Worm (Caenorhabditis elegans) whole organism, late embryonic: Measurements from ENCODE around the gene T12G3.11.

ENCODE experiments used
- C08G9.2 ChIP-seq: sonication (generic microtip); optimal IDR thresholded peaks from 2 replicates; lab custom pipeline; 2016; ENCODE audit warnings: mild to moderate bottlenecking, missing genetic modification characterization, moderate library complexity, missing compliant biosample characterization
- C38D4.7 ChIP-seq: fragments of 200-800 bp; sonication (Bioruptor generic); optimal IDR thresholded peaks from 2 replicates; lab custom pipeline; 2018; ENCODE audit warnings: mild to moderate bottlenecking, missing genetic modification characterization, moderate library complexity, missing compliant biosample characterization
- K02D7.2 ChIP-seq: sonication (generic microtip); optimal IDR thresholded peaks from 2 replicates; lab custom pipeline; 2017; ENCODE audit warnings: mild to moderate bottlenecking, missing genetic modification characterization, missing compliant biosample characterization
- Y22D7AL.16 ChIP-seq: sonication (generic microtip); optimal IDR thresholded peaks from 2 replicates; lab custom pipeline; 2016; ENCODE audit warnings: missing genetic modification characterization, missing compliant biosample characterization
- ahr-1 ChIP-seq: sonication (generic microtip); optimal IDR thresholded peaks from 2 replicates; lab custom pipeline; 2016; ENCODE audit warnings: missing genetic modification characterization, missing compliant biosample characterization
- ama-1 ChIP-seq: fragments of 150-350 bp; optimal IDR thresholded peaks from 2 replicates; lab custom pipeline; 2014
- ceh-14 ChIP-seq: sonication (generic microtip); optimal IDR thresholded peaks from 2 replicates; lab custom pipeline; 2016; ENCODE audit warnings: missing genotype, missing genetic modification characterization, missing compliant biosample characterization
- ceh-18 ChIP-seq: sonication (generic microtip); optimal IDR thresholded peaks from 2 replicates; lab custom pipeline; 2016; ENCODE audit warnings: missing genetic modification characterization, missing compliant biosample characterization
- ceh-2 ChIP-seq: sonication (generic microtip); optimal IDR thresholded peaks from 2 replicates; lab custom pipeline; 2016; ENCODE audit warnings: missing genotype, missing genetic modification characterization, missing compliant biosample characterization
- ceh-30 ChIP-seq: fragments of 150-350 bp; optimal IDR thresholded peaks from 2 replicates; lab custom pipeline; 2014; ENCODE audit warnings: missing biosample characterization, missing genetic modification characterization
- ceh-34 ChIP-seq: sonication (generic microtip); optimal IDR thresholded peaks from 2 replicates; lab custom pipeline; 2016; ENCODE audit warnings: mild to moderate bottlenecking, missing genetic modification characterization, missing compliant biosample characterization
- dmd-4 ChIP-seq: sonication (generic microtip); optimal IDR thresholded peaks from 2 replicates; lab custom pipeline; 2016; ENCODE audit warnings: borderline replicate concordance, missing genetic modification characterization, missing compliant biosample characterization
- dve-1 ChIP-seq: sonication (generic microtip); optimal IDR thresholded peaks from 2 replicates; lab custom pipeline; 2017; ENCODE audit warnings: antibody characterized with exemption, mild to moderate bottlenecking, missing genetic modification characterization, missing compliant biosample characterization
- elt-4 ChIP-seq: sonication (generic microtip); optimal IDR thresholded peaks from 2 replicates; lab custom pipeline; 2016; ENCODE audit warnings: missing genetic modification characterization, missing compliant biosample characterization
- eyg-1 ChIP-seq: sonication (generic microtip); optimal IDR thresholded peaks from 2 replicates; lab custom pipeline; 2016; ENCODE audit warnings: missing genotype, missing genetic modification characterization, missing compliant biosample characterization
- fkh-10 ChIP-seq: fragments of 150-350 bp; optimal IDR thresholded peaks from 2 replicates; lab custom pipeline; 2014; ENCODE audit warnings: missing biosample characterization, missing genetic modification reagents, missing genetic modification characterization
- fkh-6 ChIP-seq: sonication (generic microtip); optimal IDR thresholded peaks from 2 replicates; lab custom pipeline; 2016; ENCODE audit warnings: missing genetic modification characterization, missing compliant biosample characterization
- gmeb-2 ChIP-seq: sonication (generic microtip); optimal IDR thresholded peaks from 2 replicates; lab custom pipeline; 2016; ENCODE audit warnings: missing genetic modification characterization, inconsistent platforms, missing compliant biosample characterization
- hlh-13 ChIP-seq: fragments of 200-800 bp; sonication (Bioruptor generic); optimal IDR thresholded peaks from 2 replicates; lab custom pipeline; 2018; ENCODE audit warnings: mild to moderate bottlenecking, missing genetic modification characterization, missing compliant biosample characterization
- hlh-30 ChIP-seq: sonication (generic microtip); optimal IDR thresholded peaks from 2 replicates; lab custom pipeline; 2017; ENCODE audit warnings: antibody characterized with exemption, missing genetic modification characterization, missing compliant biosample characterization; ENCODE audit not compliant: insufficient read depth
- hlh-8 ChIP-seq: sonication (generic microtip); optimal IDR thresholded peaks from 2 replicates; lab custom pipeline; 2016; ENCODE audit warnings: missing genotype, missing genetic modification characterization, missing compliant biosample characterization
- nfya-1 ChIP-seq: sonication (generic microtip); optimal IDR thresholded peaks from 2 replicates; lab custom pipeline; 2017; ENCODE audit warnings: missing genetic modification characterization, mild to moderate bottlenecking, missing compliant biosample characterization, antibody characterized with exemption, moderate library complexity
- npax-4 ChIP-seq: sonication (generic microtip); optimal IDR thresholded peaks from 2 replicates; lab custom pipeline; 2016; ENCODE audit warnings: missing genetic modification characterization, missing compliant biosample characterization
- odd-2 ChIP-seq: sonication (generic microtip); optimal IDR thresholded peaks from 2 replicates; lab custom pipeline; 2017; ENCODE audit warnings: antibody characterized with exemption, mild to moderate bottlenecking, missing genetic modification characterization, missing compliant biosample characterization
- pag-3 ChIP-seq: sonication (generic microtip); optimal IDR thresholded peaks from 2 replicates; lab custom pipeline; 2016; ENCODE audit warnings: missing compliant biosample characterization, missing genetic modification characterization, borderline replicate concordance
- pax-1 ChIP-seq: fragments of 150-350 bp; optimal IDR thresholded peaks from 2 replicates; lab custom pipeline; 2014; ENCODE audit warnings: missing biosample characterization, missing genetic modification characterization
- pha-2 ChIP-seq: sonication (generic microtip); optimal IDR thresholded peaks from 2 replicates; lab custom pipeline; 2017; ENCODE audit warnings: mild to moderate bottlenecking, missing genetic modification characterization, missing compliant biosample characterization
- pqm-1 ChIP-seq: sonication (generic microtip); optimal IDR thresholded peaks from 2 replicates; lab custom pipeline; 2016; ENCODE audit warnings: missing genetic modification characterization, missing compliant biosample characterization
- pros-1 ChIP-seq: fragments of 150-350 bp; optimal IDR thresholded peaks from 2 replicates; lab custom pipeline; 2014; ENCODE audit warnings: missing biosample characterization, missing genetic modification reagents, missing genetic modification characterization
- ref-2 ChIP-seq: sonication (generic microtip); optimal IDR thresholded peaks from 2 replicates; lab custom pipeline; 2016; ENCODE audit warnings: missing genetic modification characterization, missing compliant biosample characterization
- rnt-1 ChIP-seq: sonication (generic microtip); optimal IDR thresholded peaks from 2 replicates; lab custom pipeline; 2016; ENCODE audit warnings: missing genetic modification characterization, missing compliant biosample characterization
- sdc-2 ChIP-seq: sonication (generic microtip); optimal IDR thresholded peaks from 2 replicates; lab custom pipeline; 2016; ENCODE audit warnings: missing genotype, missing genetic modification characterization, missing compliant biosample characterization
- syd-9 ChIP-seq: sonication (generic microtip); optimal IDR thresholded peaks from 2 replicates; lab custom pipeline; 2016; ENCODE audit warnings: mild to moderate bottlenecking, missing genetic modification characterization, moderate library complexity, missing compliant biosample characterization
- tbx-2 ChIP-seq: sonication (generic microtip); optimal IDR thresholded peaks from 2 replicates; lab custom pipeline; 2016; ENCODE audit warnings: missing genetic modification characterization, missing compliant biosample characterization
- ttx-3 ChIP-seq: sonication (generic microtip); optimal IDR thresholded peaks from 2 replicates; lab custom pipeline; 2016; ENCODE audit warnings: missing genetic modification reagents, missing genetic modification characterization, missing compliant biosample characterization
- unc-55 ChIP-seq: sonication (generic microtip); optimal IDR thresholded peaks from 2 replicates; lab custom pipeline; 2017; ENCODE audit warnings: missing biosample characterization, missing genetic modification reagents, missing genetic modification characterization
- unc-86 ChIP-seq: sonication (generic microtip); optimal IDR thresholded peaks from 2 replicates; lab custom pipeline; 2016; ENCODE audit warnings: missing genetic modification characterization, missing compliant biosample characterization
- zip-5 ChIP-seq: sonication (generic microtip); optimal IDR thresholded peaks from 2 replicates; lab custom pipeline; 2016; ENCODE audit warnings: missing genetic modification characterization, missing compliant biosample characterization
- ztf-16 ChIP-seq: sonication (generic microtip); optimal IDR thresholded peaks from 2 replicates; lab custom pipeline; 2017; ENCODE audit warnings: missing genetic modification characterization, missing compliant biosample characterization

Gene T12G3.11

DNA sequence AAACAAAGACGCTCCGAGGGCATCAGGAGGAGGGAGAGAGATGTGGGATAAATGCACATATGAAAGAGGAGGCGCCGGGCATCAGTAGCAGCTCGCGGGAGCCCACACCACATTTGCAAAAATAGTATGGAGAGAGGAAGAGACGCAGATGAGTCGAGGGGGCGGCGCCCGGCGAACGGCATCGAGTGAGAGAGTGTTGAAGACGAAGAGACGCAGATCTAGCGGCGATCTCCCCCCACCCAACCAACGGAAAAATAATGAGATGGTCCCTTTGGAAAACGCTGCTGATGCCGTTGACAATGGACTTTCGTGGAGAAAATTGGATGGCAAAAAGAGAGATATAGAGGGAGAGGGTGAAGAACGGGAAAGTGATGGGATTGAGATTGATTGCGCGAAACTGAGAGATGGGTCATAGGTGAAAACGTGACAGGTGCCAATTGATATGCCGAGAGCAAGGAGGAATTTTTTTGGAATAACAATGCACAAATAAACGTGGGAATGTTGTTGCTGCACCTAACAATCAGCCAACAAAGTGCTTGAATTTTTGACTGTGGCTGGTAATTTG is 17.1 kb downstream of the T12G3.11 start (continued):
- TF ChIP-seq pax-1 (tag; lab: Kevin White, UChicago) (no peak), hlh-13 (GFP tag; lab: Kevin White, UChicago) (no peak), unc-86 (tag; lab: Kevin White, UChicago) (no peak), ceh-18 (tag; lab: Kevin White, UChicago) (peak; percentile 33), fkh-6 (tag; lab: Kevin White, UChicago) (no peak)

DNA sequence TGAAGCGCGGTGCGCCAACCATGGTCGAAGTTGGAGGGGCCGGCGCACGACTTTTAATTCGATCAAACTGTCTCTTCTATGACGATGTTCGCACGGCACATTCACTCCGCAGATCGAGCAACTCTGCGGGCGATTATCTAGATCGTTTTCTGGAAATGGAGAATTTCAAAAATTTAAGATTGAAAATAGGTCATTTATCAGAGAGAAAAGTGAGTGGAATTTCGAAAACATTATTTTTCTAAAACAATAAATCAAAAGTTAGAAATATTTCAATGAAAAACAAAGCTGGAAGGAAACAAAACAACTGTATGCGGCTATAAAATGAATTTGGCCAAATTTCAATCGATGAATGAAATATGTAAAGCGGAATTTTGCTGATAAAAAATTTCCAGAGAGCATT is 18.7 kb downstream of the T12G3.11 start, which contains the start of the genes ZK617.26 and unc-22:
Gene ZK617.26, minus strand, starts transcription at position 101 of the 400 bp plus-strand sequence.
Gene unc-22, minus strand, starts transcription at position 149 of the 400 bp plus-strand sequence.
- TF ChIP-seq K02D7.2 (tag; lab: Kevin White, UChicago) (no peak), pag-3 (no peak), ztf-16 (tag; lab: Kevin White, UChicago) (no peak), C38D4.7 (GFP tag; lab: Kevin White, UChicago) (no peak), pax-1 (tag; lab: Kevin White, UChicago) (no peak), Y22D7AL.16 (tag; lab: Kevin White, UChicago) (no peak), unc-86 (tag; lab: Kevin White, UChicago) (no peak), ama-1 (no peak), ref-2 (tag; lab: Kevin White, UChicago) (no peak), dve-1 (tag; lab: Kevin White, UChicago) (no peak), rnt-1 (tag; lab: Kevin White, UChicago) (no peak)
- TF ChIP-seq, all 69 proteins: peak for 0

DNA sequence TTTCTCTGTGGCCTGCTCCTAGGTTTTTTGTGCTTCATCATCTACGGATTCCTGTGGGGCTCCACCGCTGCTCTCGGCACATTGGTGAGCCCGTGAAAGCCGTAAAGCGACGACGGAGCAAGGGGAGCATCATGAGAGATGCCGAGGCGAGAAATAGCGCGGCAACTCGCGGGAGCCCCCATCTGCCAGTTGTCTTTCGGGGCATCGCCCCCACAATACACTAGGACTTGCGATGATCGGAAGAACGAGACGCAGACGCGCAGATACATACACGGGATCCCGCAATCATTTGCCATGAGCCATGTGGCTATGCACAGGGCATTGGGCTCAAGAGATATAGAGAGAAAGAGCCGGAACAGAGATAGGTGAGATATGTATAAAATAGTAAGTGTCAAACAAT is 19.2 kb downstream of the T12G3.11 start:
- TF ChIP-seq fkh-10 (no peak), hlh-8 (tag; lab: Kevin White, UChicago) (peak; percentile 36), rnt-1 (tag; lab: Kevin White, UChicago) (peak; percentile 76), tbx-2 (tag; lab: Kevin White, UChicago) (peak; percentile 38), ceh-2 (tag; lab: Kevin White, UChicago) (peak; percentile 11), pqm-1 (tag; lab: Kevin White, UChicago) (no peak), unc-55 (GFP tag; lab: Kevin White, UChicago) (peak; percentile 45), ref-2 (tag; lab: Kevin White, UChicago) (no peak), zip-5 (tag; lab: Kevin White, UChicago) (no peak), dmd-4 (tag; lab: Kevin White, UChicago) (peak; percentile 8), npax-4 (tag; lab: Kevin White, UChicago) (no peak), ahr-1 (tag; lab: Kevin White, UChicago) (no peak), ttx-3 (tag; lab: Kevin White, UChicago) (no peak), ceh-34 (peak; percentile 47), C08G9.2 (tag; lab: Kevin White, UChicago) (no peak), K02D7.2 (tag; lab: Kevin White, UChicago) (no peak), ceh-18 (tag; lab: Kevin White, UChicago) (peak; percentile 91), eyg-1 (no peak), unc-86 (tag; lab: Kevin White, UChicago) (no peak), ceh-14 (peak; percentile 22), nfya-1 (peak; percentile 6), sdc-2 (tag; lab: Kevin White, UChicago) (peak; percentile 4), ama-1 (no peak), hlh-30 (tag; lab: Kevin White, UChicago) (peak; percentile 6), syd-9 (peak; percentile 48), elt-4 (tag; lab: Kevin White, UChicago) (no peak)
- TF ChIP-seq, all 69 proteins: peak for 13

- no peak for TF ChIP-seq odd-2 (tag; lab: Kevin White, UChicago)
- no peak for TF ChIP-seq gmeb-2 (tag; lab: Kevin White, UChicago)
- no peak for TF ChIP-seq ceh-30 (tag; lab: Kevin White, UChicago)
- TF ChIP-seq syd-9, result no peak
- TF ChIP-seq pros-1 (tag; lab: Kevin White, UChicago), result no peak
- TF ChIP-seq pha-2 (tag; lab: Kevin White, UChicago), result no peak
- TF ChIP-seq hlh-8 (tag; lab: Kevin White, UChicago), result no peak
Observed at ce11 chrIV:12009046-12009674, 20.4 kb downstream of the T12G3.11 start.
